Worm (Caenorhabditis elegans) whole organism, L1 larva: ENCODE measurements around the gene ZK622.5.

Experiments
- alr-1 ChIP-seq: fragments of 200-800 bp; sonication (Bioruptor generic); optimal IDR thresholded peaks from 2 replicates; lab custom pipeline; 2018; ENCODE audit warnings: borderline replicate concordance, mild to moderate bottlenecking, missing genetic modification characterization, missing compliant biosample characterization
- egl-27 ChIP-seq, 2 experiments: fragments of 150-350 bp in 1 of 2; sonication (generic microtip); optimal IDR thresholded peaks; 3 replicates each; lab custom pipeline; 2017 to 2018; ENCODE audit warnings: missing biosample characterization in 2 of 2, missing genetic modification characterization in 2 of 2, missing genetic modification reagents in 2 of 2
- unc-130 ChIP-seq: fragments of 150-350 bp; optimal IDR thresholded peaks from 2 replicates; lab custom pipeline; 2017; ENCODE audit warnings: missing biosample characterization, missing genetic modification characterization, inconsistent platforms
- unc-62 ChIP-seq: fragments of 150-350 bp; optimal IDR thresholded peaks from 2 replicates; lab custom pipeline; 2014; ENCODE audit warnings: missing biosample characterization, missing genetic modification reagents, missing genetic modification characterization

ce11 chrII:5326891-5327290 lies 37.6 kb downstream of the ZK622.5 start:
- TF ChIP-seq unc-62 (GFP tag; lab: Kevin White, UChicago) (no peak), alr-1 (tag; lab: Kevin White, UChicago) (no peak), egl-27 (tag; optimal IDR thresholded peaks at IDR 0.05; lab: Kevin White, UChicago) (no peak), unc-130 (tag; lab: Kevin White, UChicago) (no peak)
